Fruit fly (Drosophila melanogaster): ENCODE data around the gene CG11670.

CG11670 gene

DNA sequence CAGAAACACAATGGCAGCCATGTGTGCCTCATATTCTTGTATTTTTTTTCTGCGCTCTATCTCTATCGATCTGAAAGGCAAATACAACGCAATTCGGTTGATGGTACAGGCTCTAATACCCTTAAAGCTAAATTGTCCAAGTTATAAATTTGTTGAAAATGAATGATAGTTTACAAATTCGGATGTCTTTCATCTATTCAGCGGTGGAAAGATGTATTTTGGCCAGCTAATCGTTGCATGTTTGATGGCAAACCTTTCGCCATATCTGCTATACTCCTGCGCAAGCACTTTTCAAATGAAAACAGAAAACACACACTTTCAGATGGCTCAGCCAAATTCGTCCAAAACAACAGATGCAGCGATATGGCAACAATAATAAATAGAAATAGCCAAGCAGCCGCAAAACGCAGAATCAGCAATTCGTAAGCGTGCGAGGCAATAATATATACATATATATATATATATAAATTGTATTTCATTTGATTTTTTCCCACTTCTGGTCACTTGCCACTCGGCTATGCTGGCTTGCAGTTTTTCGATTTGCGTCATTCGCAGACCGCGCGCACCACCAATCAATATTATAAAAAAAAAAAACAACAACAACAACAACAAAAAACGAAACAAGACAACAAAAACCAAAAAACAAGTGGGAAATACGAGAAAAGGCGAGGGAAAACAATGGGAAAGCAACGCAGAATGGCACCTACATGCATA is 27.5 kb upstream of the CG11670 start:
- TF ChIP-seq usp (GFP tag; optimal IDR thresholded peaks at IDR 0.05), result no peak

dm6 chr3R:13015402-13015801 is 26.4 kb upstream of the CG11670 start:
- TF ChIP-seq usp (GFP tag; optimal IDR thresholded peaks at IDR 0.05), result no peak

- no peak for TF ChIP-seq pan (optimal IDR thresholded peaks at IDR 0.05)
- no peak for TF ChIP-seq psq (optimal IDR thresholded peaks at IDR 0.05)
- no peak for TF ChIP-seq usp (GFP tag; optimal IDR thresholded peaks at IDR 0.05)
- no peak for TF ChIP-seq Dll (optimal IDR thresholded peaks at IDR 0.05)
- no peak for TF ChIP-seq CG8478 (optimal IDR thresholded peaks at IDR 0.05)
- no peak for TF ChIP-seq EcR (GFP tag; optimal IDR thresholded peaks at IDR 0.05)
Measured at dm6 chr3R:13015811-13016766, 25.8 kb upstream of the CG11670 start.

DNA sequence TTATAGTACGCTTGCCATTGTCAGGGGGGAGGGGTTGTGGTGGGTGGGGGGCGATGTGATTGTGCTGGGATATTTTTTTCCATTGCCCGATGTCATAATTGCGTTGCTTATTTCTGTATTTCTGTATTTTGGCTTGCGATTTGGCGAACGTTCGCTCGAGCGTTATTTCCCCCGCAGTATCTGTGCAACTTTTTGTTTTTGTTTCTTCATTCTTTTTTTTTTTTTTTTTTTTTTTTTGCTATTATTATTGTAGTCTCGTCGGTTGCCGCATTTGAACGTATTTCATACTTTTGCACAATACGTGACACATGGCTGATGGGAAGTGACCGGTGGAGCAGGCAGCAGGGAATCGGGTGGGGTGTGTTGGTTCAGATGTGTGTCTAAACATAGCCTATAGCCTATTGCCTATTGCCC is 24.2 kb upstream of the CG11670 start:
- no peak for TF ChIP-seq CG8478 (optimal IDR thresholded peaks at IDR 0.05)
- TF ChIP-seq psq (optimal IDR thresholded peaks at IDR 0.05), result no peak
- TF ChIP-seq Dll (optimal IDR thresholded peaks at IDR 0.05), result no peak
- TF ChIP-seq pan (optimal IDR thresholded peaks at IDR 0.05), result no peak
- no peak for TF ChIP-seq usp (GFP tag; optimal IDR thresholded peaks at IDR 0.05)
- no peak for TF ChIP-seq EcR (GFP tag; optimal IDR thresholded peaks at IDR 0.05)

DNA sequence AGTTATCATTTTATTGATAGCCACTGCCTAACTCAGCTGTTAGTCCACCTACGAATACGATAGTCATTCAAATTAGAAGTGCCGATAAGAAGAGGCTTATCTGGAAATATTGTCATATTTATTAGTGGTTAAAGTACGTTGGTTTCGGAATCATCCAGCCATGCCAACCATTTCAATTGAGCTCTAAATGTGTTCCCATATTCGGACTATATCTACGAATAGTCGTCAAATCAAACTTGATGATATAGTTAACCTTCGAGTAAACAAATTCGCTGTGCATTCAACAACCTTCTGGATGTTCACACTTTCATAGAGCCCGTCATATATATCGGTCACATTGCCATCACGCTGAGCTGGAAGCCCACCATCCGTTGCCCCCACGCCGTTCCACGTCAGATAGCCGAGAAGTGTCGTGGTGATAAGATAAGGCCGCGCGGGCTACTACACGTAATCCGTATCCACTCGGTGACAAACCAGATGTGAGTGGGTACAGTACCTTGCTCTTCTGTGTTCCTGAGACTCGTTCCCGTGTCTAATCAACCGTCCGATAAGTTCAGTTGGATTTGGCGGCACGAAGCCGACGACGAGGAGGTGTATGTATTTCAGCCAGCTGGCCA is 23.5 kb upstream of the CG11670 start:
- no peak for TF ChIP-seq pan (optimal IDR thresholded peaks at IDR 0.05)
- no peak for TF ChIP-seq Dll (optimal IDR thresholded peaks at IDR 0.05)
- TF ChIP-seq psq (optimal IDR thresholded peaks at IDR 0.05), result no peak
- no peak for TF ChIP-seq EcR (GFP tag; optimal IDR thresholded peaks at IDR 0.05)
- TF ChIP-seq usp (GFP tag; optimal IDR thresholded peaks at IDR 0.05), result no peak
- TF ChIP-seq CG8478 (optimal IDR thresholded peaks at IDR 0.05), result no peak

- TF ChIP-seq usp (GFP tag; optimal IDR thresholded peaks at IDR 0.05) (no peak), EcR (GFP tag; optimal IDR thresholded peaks at IDR 0.05) (no peak), pan (optimal IDR thresholded peaks at IDR 0.05) (no peak), psq (optimal IDR thresholded peaks at IDR 0.05) (no peak), CG8478 (optimal IDR thresholded peaks at IDR 0.05) (no peak), Dll (optimal IDR thresholded peaks at IDR 0.05) (no peak)
Measured at dm6 chr3R:13018995-13019394, 22.9 kb upstream of the CG11670 start.

DNA sequence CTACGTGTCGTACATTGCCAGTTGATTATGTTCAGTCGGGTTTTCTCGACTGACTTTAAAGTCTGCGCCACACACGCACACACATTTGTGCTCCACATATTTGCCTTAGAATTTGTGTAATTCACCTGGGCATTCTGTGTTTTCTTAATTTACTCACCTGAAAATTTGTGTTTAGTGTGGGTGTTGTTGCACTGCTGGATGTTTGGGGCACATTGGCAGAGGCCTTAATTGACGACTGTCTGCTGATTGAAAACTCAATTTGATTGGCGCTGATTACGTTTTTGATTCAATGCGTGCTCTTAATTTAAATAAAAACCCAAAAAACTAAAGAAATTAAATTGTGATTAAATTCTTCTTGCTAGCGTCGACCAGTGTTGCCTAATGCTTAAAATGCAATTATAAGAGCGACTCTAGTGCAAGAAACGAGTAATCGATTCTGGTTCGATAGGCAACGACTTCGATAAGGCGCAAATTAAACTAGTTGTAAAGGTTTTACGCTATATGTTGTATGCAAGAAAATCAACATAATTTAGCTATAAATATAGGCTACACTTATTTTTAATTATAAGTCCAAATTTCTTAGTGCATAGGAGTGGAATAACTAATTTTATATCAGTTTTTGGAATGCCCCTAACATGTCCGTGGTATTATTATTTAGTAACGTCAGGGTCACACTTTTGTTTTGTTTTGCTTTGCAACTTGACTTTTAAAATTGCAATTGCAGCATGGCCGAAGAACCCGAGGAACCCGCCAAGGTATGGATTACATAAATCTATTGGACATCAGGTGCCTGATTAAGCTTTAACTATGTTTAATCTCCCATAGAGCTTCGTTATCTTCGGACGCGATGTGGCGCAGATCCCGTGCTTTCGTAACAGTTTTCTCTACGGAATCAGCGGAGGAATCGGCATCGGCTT is 11.3 kb upstream of the CG11670 start, which contains the start of the genes CG46281 and CG46280:
Gene CG46281 (minus strand): TSS at position 51 of the 917 bp plus-strand sequence.
Gene CG46280 (minus strand): TSS at position 403 of the 917 bp plus-strand sequence.
- TF ChIP-seq Dll (optimal IDR thresholded peaks at IDR 0.05), result no peak
- no peak for TF ChIP-seq CG8478 (optimal IDR thresholded peaks at IDR 0.05)
- no peak for TF ChIP-seq EcR (GFP tag; optimal IDR thresholded peaks at IDR 0.05)
- TF ChIP-seq usp (GFP tag; optimal IDR thresholded peaks at IDR 0.05), result no peak
- no peak for TF ChIP-seq psq (optimal IDR thresholded peaks at IDR 0.05)
- TF ChIP-seq pan (optimal IDR thresholded peaks at IDR 0.05), result no peak

DNA sequence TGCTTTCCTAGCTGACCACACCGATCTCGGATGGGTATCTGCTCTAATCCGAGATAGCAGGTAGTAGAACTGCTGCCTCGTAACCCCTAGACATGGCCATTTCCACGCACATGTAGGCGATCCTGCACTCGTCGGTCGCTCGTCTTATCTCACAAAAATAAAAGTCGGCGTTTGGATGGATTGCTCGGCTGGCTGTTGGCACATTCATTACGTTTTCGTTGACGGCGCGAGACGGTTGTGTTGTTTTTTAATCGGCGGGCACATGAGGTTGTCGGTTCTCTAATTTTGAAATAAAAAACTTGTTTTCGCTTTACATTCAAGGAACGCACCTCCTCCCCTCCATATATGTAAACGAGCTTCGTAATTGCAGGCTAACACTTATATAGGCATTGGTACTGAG is 9.5 kb upstream of the CG11670 start, which contains the start of gene ry:
Gene ry (plus strand): TSS at position 206 of the 400 bp plus-strand sequence.
- TF ChIP-seq pan (optimal IDR thresholded peaks at IDR 0.05), result no peak
- no peak for TF ChIP-seq psq (optimal IDR thresholded peaks at IDR 0.05)
- TF ChIP-seq Dll (optimal IDR thresholded peaks at IDR 0.05), result no peak
- no peak for TF ChIP-seq usp (GFP tag; optimal IDR thresholded peaks at IDR 0.05)
- TF ChIP-seq CG8478 (optimal IDR thresholded peaks at IDR 0.05), result no peak
- no peak for TF ChIP-seq EcR (GFP tag; optimal IDR thresholded peaks at IDR 0.05)

DNA sequence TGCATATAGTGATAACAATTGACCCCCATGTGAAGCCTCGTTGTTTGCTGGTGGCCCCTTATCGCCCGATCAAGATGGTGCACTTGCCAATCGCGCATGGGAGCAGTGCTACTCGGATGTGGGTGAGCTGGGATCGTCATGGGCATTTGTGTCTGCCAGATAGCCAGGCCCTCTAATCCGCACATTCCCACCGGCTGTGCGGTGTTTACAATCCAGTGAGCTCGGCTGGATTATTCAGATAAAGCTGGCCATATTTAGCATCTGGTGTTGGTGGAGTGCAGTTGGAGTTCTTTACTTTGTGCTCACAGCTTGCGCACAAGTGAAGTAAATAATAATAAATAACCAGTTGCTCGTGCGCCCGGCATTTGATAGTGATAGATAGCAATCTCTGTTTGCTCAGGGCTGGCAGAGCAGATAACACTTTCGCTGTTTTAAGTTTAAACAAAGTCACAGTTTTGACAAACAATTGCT is 8.8 kb upstream of the CG11670 start:
- TF ChIP-seq usp (GFP tag; optimal IDR thresholded peaks at IDR 0.05) (no peak), pan (optimal IDR thresholded peaks at IDR 0.05) (no peak), EcR (GFP tag; optimal IDR thresholded peaks at IDR 0.05) (no peak), Dll (optimal IDR thresholded peaks at IDR 0.05) (no peak), psq (optimal IDR thresholded peaks at IDR 0.05) (no peak), CG8478 (optimal IDR thresholded peaks at IDR 0.05) (no peak)

dm6 chr3R:13033670-13034069 is 8.2 kb upstream of the CG11670 start:
- TF ChIP-seq CG8478 (optimal IDR thresholded peaks at IDR 0.05) (no peak), usp (GFP tag; optimal IDR thresholded peaks at IDR 0.05) (no peak), psq (optimal IDR thresholded peaks at IDR 0.05) (no peak), Dll (optimal IDR thresholded peaks at IDR 0.05) (no peak), pan (optimal IDR thresholded peaks at IDR 0.05) (no peak), EcR (GFP tag; optimal IDR thresholded peaks at IDR 0.05) (no peak)

DNA sequence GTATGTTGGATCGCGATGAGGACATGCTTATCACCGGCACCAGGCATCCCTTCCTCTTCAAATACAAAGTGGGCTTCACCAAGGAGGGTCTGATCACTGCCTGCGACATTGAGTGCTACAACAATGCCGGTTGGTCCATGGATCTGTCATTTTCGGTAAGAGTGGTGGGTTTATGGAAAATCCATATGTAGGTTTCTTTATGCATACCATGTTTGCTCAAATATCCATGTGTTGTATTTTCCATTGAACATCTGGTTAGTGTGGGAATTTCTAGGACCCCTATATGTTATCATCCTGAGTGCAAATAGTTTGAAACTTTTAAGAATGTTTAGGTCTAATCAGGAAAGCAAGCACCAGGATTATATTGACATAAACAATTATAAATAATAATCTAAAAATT is 5.8 kb upstream of the CG11670 start:
- TF ChIP-seq pan (optimal IDR thresholded peaks at IDR 0.05), result no peak
- no peak for TF ChIP-seq Dll (optimal IDR thresholded peaks at IDR 0.05)
- TF ChIP-seq usp (GFP tag; optimal IDR thresholded peaks at IDR 0.05), result no peak
- no peak for TF ChIP-seq EcR (GFP tag; optimal IDR thresholded peaks at IDR 0.05)
- no peak for TF ChIP-seq psq (optimal IDR thresholded peaks at IDR 0.05)
- no peak for TF ChIP-seq CG8478 (optimal IDR thresholded peaks at IDR 0.05)

Measured in whole organism.